Worm (Caenorhabditis elegans) whole organism, young adult: ENCODE data around the gene C05B5.12.

Experiments used
- D2030.7 ChIP-seq: fragments of 200-800 bp; sonication (Bioruptor generic); IDR thresholded peaks from 2 replicates; pipeline ENCODE4 v1.3.6; 2022; ENCODE audit warnings: missing genetic modification reagents, missing genetic modification characterization, missing compliant biosample characterization
- F10E7.11 ChIP-seq: sonication (generic microtip); optimal IDR thresholded peaks from 2 replicates; lab custom pipeline; 2017; ENCODE audit warnings: mild to moderate bottlenecking, missing genetic modification characterization, moderate library complexity, missing compliant biosample characterization
- F23B12.7 ChIP-seq: sonication (generic microtip); optimal IDR thresholded peaks from 2 replicates; lab custom pipeline; 2017; ENCODE audit warnings: missing genetic modification characterization, mild to moderate bottlenecking, missing compliant biosample characterization, antibody characterized with exemption, moderate library complexity; ENCODE audit not compliant: insufficient read depth
- F39B2.1 ChIP-seq: fragments of 200-800 bp; sonication (Bioruptor generic); IDR thresholded peaks from 2 replicates; pipeline ENCODE4 v1.3.6; 2022; ENCODE audit warnings: missing genetic modification reagents, missing genetic modification characterization, missing compliant biosample characterization
- F57C9.4 ChIP-seq: sonication (generic microtip); optimal IDR thresholded peaks from 2 replicates; lab custom pipeline; 2017; ENCODE audit warnings: mild to moderate bottlenecking, missing genetic modification characterization, missing compliant biosample characterization
- Y67H2A.10 ChIP-seq: fragments of 200-800 bp; sonication (Bioruptor generic); conservative IDR thresholded peaks from 2 replicates; pipeline ENCODE4 v1.3.6; 2022; ENCODE audit warnings: missing genetic modification reagents, missing genetic modification characterization, missing compliant biosample characterization
- Y79H2A.3 ChIP-seq: fragments of 200-800 bp; sonication (Bioruptor generic); conservative IDR thresholded peaks from 2 replicates; pipeline ENCODE4 v1.3.6; 2022; ENCODE audit warnings: missing genetic modification reagents, missing genetic modification characterization, missing compliant biosample characterization
- aptf-2 ChIP-seq: fragments of 200-800 bp; sonication (Bioruptor generic); conservative IDR thresholded peaks from 2 replicates; pipeline ENCODE4 v1.3.6; 2022; ENCODE audit warnings: missing genetic modification reagents, missing genetic modification characterization, missing compliant biosample characterization
- bed-1 ChIP-seq: fragments of 200-800 bp; sonication (Bioruptor generic); IDR thresholded peaks from 2 replicates; pipeline ENCODE4 v1.3.6; 2022; ENCODE audit warnings: missing genetic modification reagents, missing genetic modification characterization, missing compliant biosample characterization
- bed-2 ChIP-seq: fragments of 200-800 bp; sonication (Bioruptor generic); IDR thresholded peaks from 2 replicates; pipeline ENCODE4 v1.3.6; 2022; ENCODE audit warnings: missing genetic modification reagents, missing genetic modification characterization, missing compliant biosample characterization
- ceh-40 ChIP-seq: fragments of 200-800 bp; sonication (Bioruptor generic); IDR thresholded peaks from 2 replicates; pipeline ENCODE4 v1.3.6; 2022; ENCODE audit warnings: missing genetic modification characterization, missing compliant biosample characterization
- ceh-58 ChIP-seq: fragments of 200-800 bp; sonication (Bioruptor generic); IDR thresholded peaks from 2 replicates; pipeline ENCODE4 v1.3.6; 2022; ENCODE audit warnings: missing genetic modification characterization, missing compliant biosample characterization
- ceh-79 ChIP-seq: sonication (generic microtip); optimal IDR thresholded peaks from 2 replicates; lab custom pipeline; 2017; ENCODE audit warnings: mild to moderate bottlenecking, missing genetic modification characterization, missing compliant biosample characterization
- dox-1 ChIP-seq: fragments of 200-800 bp; sonication (Bioruptor generic); IDR thresholded peaks from 2 replicates; pipeline ENCODE4 v1.3.6; 2022; ENCODE audit warnings: missing genetic modification reagents, missing genetic modification characterization, missing compliant biosample characterization
- egrh-3 ChIP-seq: fragments of 200-800 bp; sonication (Bioruptor generic); IDR thresholded peaks from 2 replicates; pipeline ENCODE4 v1.3.6; 2022; ENCODE audit warnings: missing genetic modification reagents, missing genetic modification characterization, missing compliant biosample characterization
- hlh-26 ChIP-seq: fragments of 200-800 bp; sonication (Bioruptor generic); conservative IDR thresholded peaks from 2 replicates; pipeline ENCODE4 v1.3.6; 2022; ENCODE audit warnings: missing genetic modification reagents, missing genetic modification characterization, missing compliant biosample characterization
- lag-1 ChIP-seq: fragments of 200-800 bp; sonication (Bioruptor generic); IDR thresholded peaks from 2 replicates; pipeline ENCODE4 v1.3.6; 2022; ENCODE audit warnings: missing genetic modification reagents, missing genetic modification characterization, missing compliant biosample characterization
- let-607 ChIP-seq, 2 experiments: fragments of 200-800 bp in 1 of 2; sonication (Bioruptor generic) in 1 of 2; sonication (generic microtip) in 1 of 2; optimal IDR thresholded peaks; 2 replicates each; lab custom pipeline; 2016 to 2018; ENCODE audit warnings: mild to moderate bottlenecking in 2 of 2, missing compliant biosample characterization in 2 of 2, missing genetic modification characterization in 2 of 2, moderate library complexity in 2 of 2, missing genotype in 1 of 2
- lsl-1 ChIP-seq: fragments of 200-800 bp; sonication (Bioruptor generic); optimal IDR thresholded peaks from 2 replicates; lab custom pipeline; 2018; ENCODE audit warnings: mild to moderate bottlenecking, missing genetic modification characterization, moderate library complexity, missing compliant biosample characterization
- lsy-27 ChIP-seq: sonication (generic microtip); optimal IDR thresholded peaks from 2 replicates; lab custom pipeline; 2017; ENCODE audit warnings: missing genetic modification characterization, mild to moderate bottlenecking, missing compliant biosample characterization, antibody characterized with exemption, missing genotype, borderline replicate concordance; ENCODE audit not compliant: insufficient read depth
- madf-10 ChIP-seq: sonication (generic microtip); optimal IDR thresholded peaks from 2 replicates; lab custom pipeline; 2016; ENCODE audit warnings: mild to moderate bottlenecking, missing genetic modification characterization, missing compliant biosample characterization
- madf-3 ChIP-seq: fragments of 200-800 bp; sonication (Bioruptor generic); IDR thresholded peaks from 2 replicates; pipeline ENCODE4 v1.3.6; 2022; ENCODE audit warnings: missing genetic modification reagents, missing genetic modification characterization, missing compliant biosample characterization
- mcd-1 ChIP-seq: fragments of 200-800 bp; sonication (Bioruptor generic); IDR thresholded peaks from 2 replicates; pipeline ENCODE4 v1.3.6; 2022; ENCODE audit warnings: missing genetic modification reagents, missing genetic modification characterization, missing compliant biosample characterization
- mel-28 ChIP-seq: sonication (generic microtip); optimal IDR thresholded peaks from 2 replicates; lab custom pipeline; 2016; ENCODE audit warnings: borderline replicate concordance, mild to moderate bottlenecking, missing genetic modification characterization, missing compliant biosample characterization
- nfya-2 ChIP-seq: fragments of 200-800 bp; sonication (Bioruptor generic); IDR thresholded peaks from 2 replicates; pipeline ENCODE4 v1.3.6; 2022; ENCODE audit warnings: missing genetic modification reagents, missing genetic modification characterization, missing compliant biosample characterization
- nhr-179 ChIP-seq: sonication (generic microtip); optimal IDR thresholded peaks from 2 replicates; lab custom pipeline; 2016; ENCODE audit warnings: mild to moderate bottlenecking, missing genetic modification characterization, missing compliant biosample characterization
- nhr-90 ChIP-seq: sonication (generic microtip); optimal IDR thresholded peaks from 2 replicates; lab custom pipeline; 2016; ENCODE audit warnings: missing genotype, mild to moderate bottlenecking, missing genetic modification characterization, missing compliant biosample characterization
- pbrm-1 ChIP-seq: fragments of 200-800 bp; sonication (Bioruptor generic); IDR thresholded peaks from 2 replicates; pipeline ENCODE4 v1.3.6; 2022; ENCODE audit warnings: missing genetic modification reagents, missing genetic modification characterization, missing compliant biosample characterization
- rec-8 ChIP-seq, 2 experiments: sonication (generic microtip); optimal IDR thresholded peaks; 2 replicates each; lab custom pipeline; 2016; ENCODE audit warnings: mild to moderate bottlenecking in 2 of 2, missing genetic modification characterization in 2 of 2, missing genetic modification reagents in 2 of 2, missing genotype in 2 of 2, missing biosample characterization in 1 of 2, missing compliant biosample characterization in 1 of 2, moderate library complexity in 1 of 2
- snpc-1.1 ChIP-seq: sonication (generic microtip); optimal IDR thresholded peaks from 2 replicates; lab custom pipeline; 2017; ENCODE audit warnings: missing genetic modification characterization, mild to moderate bottlenecking, missing compliant biosample characterization, antibody characterized with exemption, moderate library complexity, missing genotype, missing genetic modification reagents; ENCODE audit not compliant: insufficient read depth
- tbp1 ChIP-seq: fragments of 200-800 bp; sonication (Bioruptor generic); optimal IDR thresholded peaks from 2 replicates; lab custom pipeline; 2018; ENCODE audit warnings: mild to moderate bottlenecking, missing genetic modification characterization, missing compliant biosample characterization
- tbx-9 ChIP-seq: sonication (generic microtip); optimal IDR thresholded peaks from 2 replicates; lab custom pipeline; 2016; ENCODE audit warnings: borderline replicate concordance, missing genetic modification characterization, inconsistent platforms, missing compliant biosample characterization
- tlf-1 ChIP-seq: fragments of 200-800 bp; sonication (Bioruptor generic); optimal IDR thresholded peaks from 2 replicates; lab custom pipeline; 2018; ENCODE audit warnings: mild to moderate bottlenecking, missing genetic modification characterization, missing compliant biosample characterization
- unc-130 ChIP-seq: sonication (generic microtip); optimal IDR thresholded peaks from 2 replicates; lab custom pipeline; 2016; ENCODE audit warnings: missing genetic modification reagents, missing genetic modification characterization, missing compliant biosample characterization
- unc-62 ChIP-seq: fragments of 150-350 bp; optimal IDR thresholded peaks from 2 replicates; lab custom pipeline; 2014; ENCODE audit warnings: missing biosample characterization, missing genetic modification reagents, missing genetic modification characterization
- zfh-2 ChIP-seq: fragments of 200-800 bp; sonication (Bioruptor generic); conservative IDR thresholded peaks from 2 replicates; pipeline ENCODE4 v1.3.6; 2022; ENCODE audit warnings: missing genetic modification reagents, missing genetic modification characterization, missing compliant biosample characterization
- ztf-26 ChIP-seq: sonication (generic microtip); optimal IDR thresholded peaks from 2 replicates; lab custom pipeline; 2017; ENCODE audit warnings: missing genetic modification characterization, missing compliant biosample characterization
- ztf-3 ChIP-seq: fragments of 200-800 bp; sonication (Bioruptor generic); optimal IDR thresholded peaks from 2 replicates; lab custom pipeline; 2018; ENCODE audit warnings: mild to moderate bottlenecking, missing genetic modification characterization, missing compliant biosample characterization

The C05B5.12 gene

DNA sequence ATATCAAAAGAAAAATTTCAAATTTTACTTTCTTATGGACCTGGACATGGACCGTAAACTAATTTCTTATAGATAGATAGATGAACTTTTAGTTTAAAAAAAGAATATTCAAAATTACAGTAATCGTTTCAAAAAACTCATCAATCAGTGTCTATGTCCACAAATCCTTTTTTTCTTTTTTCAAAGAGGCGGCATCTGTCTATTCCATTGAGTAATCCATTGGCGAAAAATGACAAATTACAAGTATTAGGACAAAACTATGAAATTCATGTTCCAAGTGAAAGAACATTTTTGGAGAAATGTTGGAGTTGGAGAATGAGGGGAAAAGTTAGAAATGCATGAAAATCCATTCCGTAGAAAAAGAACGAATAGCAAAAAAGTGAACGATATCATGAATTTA is 1.6 kb upstream of the C05B5.12 start:
- TF ChIP-seq let-607 (tag; optimal IDR thresholded peaks at IDR 0.05; lab: Kevin White, UChicago) = no peak

DNA sequence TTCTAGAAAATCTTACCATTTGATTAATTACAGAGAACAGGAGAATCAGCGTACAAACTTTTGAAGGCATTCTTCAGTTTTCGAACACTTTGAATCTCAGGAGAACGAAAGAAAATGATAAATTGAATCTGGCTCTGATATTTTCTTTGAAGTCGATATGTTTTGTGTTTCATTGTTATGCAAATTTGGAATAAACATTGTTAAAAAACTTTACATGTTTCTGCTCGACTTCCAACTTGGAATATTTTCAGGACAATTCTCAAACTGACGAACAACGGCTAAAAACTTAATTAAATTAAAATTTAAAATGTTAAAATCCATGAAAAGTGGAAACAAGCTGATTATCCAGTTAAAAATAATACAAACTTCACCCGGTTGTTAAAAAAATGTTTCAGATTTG is 1.2 kb downstream of the C05B5.12 start, which contains the start of gene C05B5.1:
Gene C05B5.1, minus strand, starts transcription at position 101 of the 400 bp plus-strand sequence.
- no peak for TF ChIP-seq snpc-1.1
- no peak for TF ChIP-seq F57C9.4 (tag; lab: Kevin White, UChicago)
- TF ChIP-seq ztf-26 (tag; lab: Kevin White, UChicago) = no peak
- no peak for TF ChIP-seq lsy-27 (tag; lab: Kevin White, UChicago)
- no peak for TF ChIP-seq bed-1
- TF ChIP-seq hlh-26 (GFP tag; lab: Robert Waterston, UW) = no peak
- no peak for TF ChIP-seq tlf-1
- no peak for TF ChIP-seq ceh-79 (tag; lab: Kevin White, UChicago)
- TF ChIP-seq Y79H2A.3 (GFP tag; lab: Robert Waterston, UW) = no peak
- no peak for TF ChIP-seq dox-1 (GFP tag; lab: Robert Waterston, UW)
- TF ChIP-seq egrh-3 = no peak
- TF ChIP-seq F39B2.1 (GFP tag; lab: Robert Waterston, UW) = no peak
- no peak for TF ChIP-seq unc-130 (GFP tag; lab: Kevin White, UChicago)
- TF ChIP-seq F23B12.7 (tag; lab: Kevin White, UChicago) = no peak
- TF ChIP-seq nhr-179 (tag; lab: Kevin White, UChicago) = no peak
- TF ChIP-seq aptf-2 (GFP tag; lab: Robert Waterston, UW) = no peak

DNA sequence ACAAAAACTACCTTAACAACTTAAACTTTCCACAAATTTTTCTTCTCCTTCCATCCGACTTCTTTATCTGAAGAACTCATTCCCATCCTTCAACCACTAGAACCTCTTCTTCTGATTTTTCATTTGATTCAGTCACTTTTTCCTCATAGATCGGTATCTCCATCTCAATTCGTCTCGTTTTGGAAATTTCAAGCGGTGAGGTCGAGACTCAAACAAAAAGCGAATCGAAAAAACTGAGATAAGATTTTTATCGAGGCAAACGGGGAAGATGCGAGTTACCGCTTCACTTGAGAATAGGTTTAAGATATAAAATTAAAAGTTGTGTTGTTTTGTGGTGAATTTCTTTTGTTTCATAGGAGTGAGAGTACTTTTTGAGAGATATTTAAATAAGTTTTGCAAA is 4.1 kb downstream of the C05B5.12 start:
- TF ChIP-seq let-607 (tag; optimal IDR thresholded peaks at IDR 0.05; lab: Kevin White, UChicago) (no peak), mcd-1 (GFP tag; lab: Robert Waterston, UW) (no peak), ceh-58 (GFP tag; lab: Robert Waterston, UW) (no peak), bed-2 (GFP tag; lab: Robert Waterston, UW) (no peak), nhr-179 (tag; lab: Kevin White, UChicago) (no peak), mel-28 (tag; lab: Kevin White, UChicago) (no peak), ztf-3 (GFP tag; lab: Kevin White, UChicago) (no peak), Y67H2A.10 (GFP tag; lab: Robert Waterston, UW) (no peak), lag-1 (no peak), madf-10 (tag; lab: Kevin White, UChicago) (no peak), ceh-40 (GFP tag; lab: Robert Waterston, UW) (no peak), lsl-1 (GFP tag; lab: Kevin White, UChicago) (no peak), zfh-2 (GFP tag; lab: Robert Waterston, UW) (no peak), bed-1 (no peak), nfya-2 (GFP tag; lab: Robert Waterston, UW) (no peak), pbrm-1 (GFP tag; lab: Robert Waterston, UW) (no peak), rec-8 (tag; optimal IDR thresholded peaks at IDR 0.05; lab: Kevin White, UChicago) (no peak)

DNA sequence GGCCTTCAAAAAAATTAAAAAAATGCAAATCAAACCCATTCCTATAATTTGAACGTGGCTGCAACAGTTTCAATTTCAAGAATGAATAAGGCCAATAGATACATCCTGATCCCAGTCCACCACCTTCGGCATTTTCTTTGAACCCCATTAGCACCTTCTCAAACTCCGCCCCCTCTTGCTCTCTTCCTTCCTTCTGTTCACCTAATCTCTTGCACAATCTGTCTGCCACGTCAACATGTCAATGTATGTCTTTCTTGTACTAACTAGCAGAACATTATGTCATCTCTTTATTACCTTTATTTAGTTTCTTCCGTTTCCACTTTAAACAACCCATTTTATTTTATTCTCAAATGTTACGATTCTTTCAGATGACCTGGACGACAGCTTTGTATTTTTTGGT is 6.4 kb downstream of the C05B5.12 start, which contains the start of gene C05B5.4:
Gene C05B5.4, plus strand, starts transcription at position 351 of the 400 bp plus-strand sequence.
- TF ChIP-seq F10E7.11 (no peak), unc-62 (no peak), lag-1 (no peak), tbx-9 (tag; lab: Kevin White, UChicago) (no peak), madf-3 (GFP tag; lab: Robert Waterston, UW) (no peak), F39B2.1 (GFP tag; lab: Robert Waterston, UW) (no peak), tbp1 (GFP tag; lab: Kevin White, UChicago) (no peak), D2030.7 (GFP tag; lab: Robert Waterston, UW) (no peak), nhr-90 (tag; lab: Kevin White, UChicago) (no peak), Y79H2A.3 (GFP tag; lab: Robert Waterston, UW) (no peak)
- TF ChIP-seq, all 124 proteins: peak for 0
